Worm (Caenorhabditis elegans): ENCODE data around the gene twk-14.
"Not testable (repeated sequence)": the region's sequence is repeated elsewhere in the genome, so short reads cannot be mapped to it uniquely, and the experiment has no call there.

The twk-14 gene

DNA sequence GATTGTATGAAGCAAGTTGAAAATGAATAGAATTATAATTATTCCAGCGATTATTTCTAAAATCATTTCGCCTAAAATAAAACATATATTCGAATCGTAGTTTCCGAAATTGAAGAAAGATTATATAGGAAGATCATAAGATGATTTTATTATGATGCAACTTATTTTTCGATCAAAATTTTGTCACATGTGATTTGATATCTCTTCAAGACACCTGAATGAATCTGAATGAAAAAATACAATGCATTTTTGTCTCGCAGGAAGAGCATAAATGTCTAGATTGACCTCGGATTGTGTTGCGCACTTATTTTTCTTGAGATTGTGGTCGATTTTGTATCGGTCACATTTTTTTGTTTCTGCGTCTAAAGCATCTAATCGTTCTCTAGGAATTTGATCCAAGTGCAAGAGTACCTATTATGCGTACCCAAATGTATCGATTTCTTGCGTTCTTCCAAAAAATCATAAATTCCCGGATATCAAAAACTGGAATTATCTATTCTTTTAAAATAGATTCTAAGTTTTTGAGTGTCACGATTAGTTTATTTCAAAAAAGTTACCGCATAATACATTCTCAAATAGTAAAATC is 15.0 kb upstream of the twk-14 start, which contains the start of gene hrg-2:
hrg-2 (minus strand) TSS at position 98 of the 586 bp plus-strand sequence.
- TF ChIP-seq unc-62 (GFP tag; optimal IDR thresholded peaks at IDR 0.05): no peak

DNA sequence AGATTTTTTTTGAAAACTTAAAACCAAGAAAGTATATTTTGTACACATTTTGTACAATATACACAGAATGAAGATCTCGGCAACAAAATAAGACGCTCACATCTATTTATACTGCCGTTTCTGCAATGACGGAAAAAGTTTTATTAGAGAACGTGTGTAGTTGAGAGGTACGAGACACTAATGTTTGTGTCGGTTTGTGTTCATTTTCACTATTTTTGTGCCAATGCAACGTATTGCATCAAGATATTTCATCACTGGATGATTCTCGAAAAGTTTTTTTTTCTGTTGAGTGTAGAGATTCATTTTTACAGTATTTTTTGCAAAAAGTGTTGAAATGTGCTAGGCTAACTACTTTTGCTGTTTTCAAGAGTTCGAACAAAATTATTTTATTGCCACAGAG is 13.5 kb upstream of the twk-14 start:
- TF ChIP-seq unc-62 (GFP tag; optimal IDR thresholded peaks at IDR 0.05): no peak

- no peak for TF ChIP-seq unc-62 (GFP tag; optimal IDR thresholded peaks at IDR 0.05)
Observed at ce11 chrV:12408525-12408924, 13.0 kb upstream of the twk-14 start, which contains the start of gene cdr-4. cdr-4 (minus strand) TSS chrV:12408625.

ce11 chrV:12406514-12406913 is 11.0 kb upstream of the twk-14 start:
- no peak for TF ChIP-seq unc-62 (GFP tag; optimal IDR thresholded peaks at IDR 0.05)

- no peak for TF ChIP-seq unc-62 (GFP tag; optimal IDR thresholded peaks at IDR 0.05)
Observed at ce11 chrV:12405929-12406328, 10.4 kb upstream of the twk-14 start, which contains the start of gene K01D12.10. K01D12.10 (plus strand) TSS chrV:12406229.

DNA sequence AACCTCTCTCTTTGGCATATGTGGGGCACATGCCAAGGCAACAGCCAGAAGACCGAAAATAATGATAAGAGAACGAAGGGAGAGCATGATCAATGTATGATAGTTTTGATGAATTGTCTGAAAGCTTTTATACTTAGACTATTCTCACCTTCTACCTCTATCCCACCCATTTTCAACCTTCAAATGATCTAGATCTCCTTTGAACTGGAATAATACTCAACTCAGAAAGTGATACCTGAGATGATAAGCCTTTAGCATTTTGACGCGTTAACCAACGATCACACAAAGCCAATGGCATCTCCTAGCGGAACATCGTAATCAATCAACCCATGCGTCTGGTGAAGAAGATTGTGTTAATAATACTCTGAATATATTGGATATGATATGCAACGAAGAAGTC is 9.0 kb upstream of the twk-14 start, which contains the start of gene K01D12.9:
K01D12.9 (minus strand) TSS at position 101 of the 400 bp plus-strand sequence.
- no peak for TF ChIP-seq unc-62 (GFP tag; optimal IDR thresholded peaks at IDR 0.05)

DNA sequence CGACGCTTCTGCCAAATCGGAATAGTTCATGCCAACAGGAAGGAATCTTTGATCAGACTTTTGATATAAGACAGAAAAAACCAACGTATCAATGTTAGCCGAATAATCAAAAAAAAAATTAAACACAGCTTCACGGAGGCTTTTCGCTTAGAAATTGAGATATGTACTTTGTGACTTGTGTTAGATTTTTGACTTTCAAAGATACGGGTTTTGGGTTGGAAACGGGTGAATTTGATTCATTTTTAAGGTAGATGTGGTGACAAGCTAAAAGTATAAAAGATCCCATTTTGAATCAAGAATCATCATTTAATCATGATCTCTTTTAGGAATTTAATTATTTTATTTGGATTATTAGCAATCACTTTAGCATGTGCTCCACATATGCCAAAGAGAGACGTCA is 6.8 kb upstream of the twk-14 start, which contains the start of gene K01D12.8:
K01D12.8 (plus strand) TSS at position 301 of the 400 bp plus-strand sequence.
- no peak for TF ChIP-seq unc-62 (GFP tag; optimal IDR thresholded peaks at IDR 0.05)

DNA sequence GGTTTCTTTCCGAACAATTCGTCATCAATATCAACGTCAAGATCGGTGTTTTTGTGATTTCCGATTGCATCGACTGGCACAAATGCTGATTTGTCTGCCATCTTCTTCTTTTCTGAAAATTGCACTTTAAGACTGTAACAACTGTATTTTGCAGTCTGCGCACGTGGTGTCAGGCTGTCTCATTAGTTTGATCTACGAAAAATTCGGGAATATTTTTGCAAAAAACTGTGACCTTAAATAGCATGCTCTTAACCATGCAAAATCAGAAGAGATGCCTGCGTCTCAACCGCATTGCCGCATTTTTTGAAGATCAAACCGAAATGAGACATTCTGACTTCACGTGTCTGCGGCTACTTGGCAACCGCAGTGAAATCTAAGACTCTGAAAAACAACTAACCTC is 5.9 kb upstream of the twk-14 start, which contains the start of gene K01D12.7:
K01D12.7 (minus strand) TSS at position 101 of the 400 bp plus-strand sequence.
- no peak for TF ChIP-seq unc-62 (GFP tag; optimal IDR thresholded peaks at IDR 0.05)

DNA sequence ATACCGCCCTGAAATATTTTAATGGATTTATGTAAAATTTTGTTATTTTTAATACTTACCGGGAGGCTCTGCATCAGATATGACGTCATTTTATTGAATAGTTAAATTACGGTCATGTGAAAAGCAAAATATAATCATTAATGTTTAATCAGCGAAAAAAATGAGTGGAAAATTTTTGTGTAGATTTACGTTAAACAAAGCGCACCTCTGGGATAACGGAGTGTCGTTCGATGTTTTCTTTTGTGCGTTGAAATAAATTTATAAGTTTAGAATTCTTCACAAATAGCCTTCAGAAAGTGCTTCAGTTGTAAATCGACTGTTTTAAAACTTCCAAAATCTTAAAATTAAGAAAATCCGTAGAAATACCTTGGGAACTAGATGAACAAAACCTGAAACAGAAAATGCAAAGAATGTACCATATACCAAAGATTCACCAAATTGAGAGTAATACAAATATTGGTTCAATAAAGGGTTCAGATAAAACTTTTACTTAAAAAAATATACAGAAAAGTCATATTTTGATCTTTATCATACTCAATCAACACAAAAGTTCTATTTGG is 5.3 kb upstream of the twk-14 start, which contains the start of the genes K01D12.20 and miga-1:
K01D12.20 (minus strand) TSS at position 138 of the 560 bp plus-strand sequence.
miga-1 (minus strand) TSS at position 183 of the 560 bp plus-strand sequence.
- TF ChIP-seq unc-62 (GFP tag; optimal IDR thresholded peaks at IDR 0.05): no peak

DNA sequence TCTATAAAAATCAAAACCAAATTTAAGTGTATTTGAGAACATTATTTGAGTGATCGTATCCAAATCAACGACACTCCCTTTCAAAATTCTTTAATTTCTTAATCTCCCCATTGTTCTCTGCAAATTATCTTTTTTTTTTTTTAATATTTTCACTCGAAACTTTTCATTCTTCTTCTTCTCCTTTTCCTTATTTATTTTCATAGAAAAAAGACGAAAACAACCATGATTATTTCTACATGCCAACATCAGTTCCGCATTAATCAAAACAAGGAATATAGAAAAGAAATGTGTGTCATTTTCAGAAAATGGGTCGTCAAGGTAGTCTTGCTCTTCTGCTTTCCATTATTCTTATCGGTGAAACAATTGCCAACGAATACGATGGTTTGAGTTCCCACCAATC is 2.0 kb upstream of the twk-14 start, which contains the start of gene K01D12.5:
K01D12.5 (plus strand) TSS at position 301 of the 400 bp plus-strand sequence.
- no peak for TF ChIP-seq unc-62 (GFP tag; optimal IDR thresholded peaks at IDR 0.05)

DNA sequence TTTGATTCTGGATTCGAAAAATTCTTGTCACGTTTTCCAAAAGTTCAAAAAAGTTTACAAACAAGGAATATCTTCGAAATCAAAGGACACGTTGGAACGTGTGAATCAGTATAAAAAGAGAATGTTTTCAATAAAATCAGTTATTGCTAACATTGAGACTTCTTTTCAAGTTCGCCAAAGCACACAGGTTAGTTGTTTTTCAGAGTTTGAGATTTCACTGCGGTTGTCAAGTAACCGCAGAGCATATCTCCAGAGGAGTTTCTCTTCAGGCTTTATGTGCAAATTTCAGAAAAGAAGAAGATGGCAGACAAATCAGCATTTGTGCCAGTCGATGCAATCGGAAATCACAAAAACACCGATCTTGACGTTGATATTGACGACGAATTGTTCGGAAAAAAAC is 9.4 kb downstream of the twk-14 start, which contains the start of gene K01D12.15:
K01D12.15 (plus strand) TSS at position 301 of the 400 bp plus-strand sequence.
- TF ChIP-seq unc-62 (GFP tag; optimal IDR thresholded peaks at IDR 0.05): no peak

DNA sequence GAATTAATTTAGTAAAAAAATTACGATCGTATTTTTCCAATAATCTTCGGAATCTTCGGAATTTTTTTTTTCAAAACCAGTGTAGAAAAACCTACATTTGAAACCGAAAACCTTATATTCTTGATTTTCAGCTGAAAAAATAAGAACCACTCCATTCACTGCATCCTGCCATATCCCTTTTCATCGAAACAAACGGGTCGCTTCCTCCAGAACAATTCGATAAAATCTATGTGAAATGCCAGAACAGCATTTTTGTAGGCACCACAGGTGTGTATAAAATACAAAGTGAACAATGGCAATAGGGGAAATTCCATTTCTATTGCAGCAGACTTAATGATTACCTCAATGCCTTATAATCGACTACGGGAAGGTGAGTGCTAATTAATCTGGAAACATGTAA is 18.2 kb downstream of the twk-14 start, which contains the start of gene K01D12.1:
K01D12.1 (plus strand) TSS at position 301 of the 400 bp plus-strand sequence.
- no peak for TF ChIP-seq unc-62 (GFP tag; optimal IDR thresholded peaks at IDR 0.05)

DNA sequence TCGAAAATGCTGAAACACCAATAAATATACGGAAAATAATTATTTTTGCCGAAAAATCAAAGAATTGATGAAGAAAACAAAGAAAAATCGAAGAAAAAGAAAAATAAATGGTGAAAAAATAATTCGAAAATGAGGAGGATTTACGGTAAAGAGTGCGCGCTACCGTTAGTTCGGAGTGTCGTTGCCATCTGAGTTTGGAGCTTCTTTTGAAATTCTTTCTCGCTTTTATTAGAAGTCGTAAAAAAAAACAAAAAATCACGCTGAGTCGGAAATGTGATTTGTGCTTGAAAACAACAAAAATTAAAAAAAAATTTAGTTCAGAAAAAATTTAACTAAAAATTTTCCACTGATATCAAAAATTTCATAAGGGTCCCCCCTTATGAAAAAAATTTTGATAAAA is 21.3 kb downstream of the twk-14 start, which contains the start of gene F23H12.10:
F23H12.10 (minus strand) TSS at position 12 of the 400 bp plus-strand sequence.
- not testable (repeated sequence) for TF ChIP-seq unc-62 (GFP tag; optimal IDR thresholded peaks at IDR 0.05)

DNA sequence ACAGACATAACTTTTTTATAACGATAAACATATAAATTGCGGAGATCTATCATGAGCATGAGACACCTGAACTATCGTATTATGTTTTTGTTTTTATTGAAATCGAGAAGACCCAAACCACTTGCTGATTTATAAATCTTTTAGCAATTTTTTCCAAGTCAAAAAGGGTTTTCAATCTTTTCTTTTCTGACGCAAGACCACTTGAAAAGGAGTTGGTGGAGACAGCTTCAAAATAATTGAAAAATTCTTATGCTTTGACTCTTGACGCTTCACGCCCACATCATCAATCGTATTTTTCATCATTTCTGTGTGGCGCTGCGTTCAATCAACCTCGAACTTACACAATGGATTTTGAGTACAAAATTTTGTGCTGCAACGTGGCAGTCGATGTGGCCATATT is 24.1 kb downstream of the twk-14 start, which contains the start of gene F23H12.7:
F23H12.7 (plus strand) TSS at position 301 of the 400 bp plus-strand sequence.
- TF ChIP-seq unc-62 (GFP tag; optimal IDR thresholded peaks at IDR 0.05): no peak

- TF ChIP-seq unc-62 (GFP tag; optimal IDR thresholded peaks at IDR 0.05): no peak
Observed at ce11 chrV:12369437-12369836, 26.1 kb downstream of the twk-14 start, which contains the start of gene gcy-13. gcy-13 (minus strand) TSS chrV:12369537.

ce11 chrV:12365104-12365503 is 30.4 kb downstream of the twk-14 start, which contains the start of gene fipr-2:
fipr-2 (plus strand) TSS chrV:12365348.
- no peak for TF ChIP-seq unc-62 (GFP tag; optimal IDR thresholded peaks at IDR 0.05)

All from whole organism, dauer.